Worm (Caenorhabditis elegans): ENCODE data around the gene EGAP4.1.

DNA sequence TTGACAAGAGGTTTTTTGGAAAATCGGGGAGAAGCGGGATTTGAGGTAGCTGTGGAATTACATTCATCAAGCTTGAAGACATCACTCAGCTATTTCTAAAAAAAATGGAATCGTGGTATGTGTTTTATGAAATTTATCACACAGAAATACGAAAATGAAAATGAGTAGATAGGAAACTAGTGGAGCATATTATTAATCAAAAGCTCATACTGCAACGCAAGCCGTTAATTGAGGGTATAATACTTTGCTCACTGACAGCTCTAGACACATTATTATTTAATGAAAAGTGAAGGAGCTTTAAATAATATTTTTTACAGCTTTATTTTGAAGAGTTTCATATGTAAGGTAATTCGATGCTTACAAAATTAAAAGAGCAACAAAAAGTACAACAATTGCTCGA is 15.7 kb upstream of the EGAP4.1 start, which contains the start of gene M02D8.7:
- TF ChIP-seq ztf-23 (GFP tag; IDR thresholded peaks at IDR 0.05): no peak
- TF ChIP-seq klf-2 (GFP tag; conservative IDR thresholded peaks at IDR 0.05): no peak
- TF ChIP-seq med-1 (GFP tag; optimal IDR thresholded peaks at IDR 0.05; ENCODE audit: insufficient read depth): no peak
- TF ChIP-seq flt-1 (GFP tag; IDR thresholded peaks at IDR 0.05): no peak
- no peak for TF ChIP-seq cog-1 (tag; optimal IDR thresholded peaks at IDR 0.05)
- TF ChIP-seq ztf-29 (GFP tag; IDR thresholded peaks at IDR 0.05): no peak
- TF ChIP-seq tab-1 (GFP tag; IDR thresholded peaks at IDR 0.05): no peak
- no peak for TF ChIP-seq T22C8.4 (GFP tag; IDR thresholded peaks at IDR 0.05)
- no peak for TF ChIP-seq ref-1 (GFP tag; conservative IDR thresholded peaks at IDR 0.05)
